Fruit fly (Drosophila melanogaster) whole organism, adult: ENCODE results near the gene VAChT.

ENCODE experiments used
- CG11617 ChIP-seq: fragments of 200-800 bp; sonication (Bioruptor generic); optimal IDR thresholded peaks from 2 replicates; lab custom pipeline; 2017; ENCODE audit warnings: mild to moderate bottlenecking, missing biosample characterization, missing genetic modification reagents, missing genetic modification characterization
- CG12768 ChIP-seq: fragments of 200-800 bp; sonication (Bioruptor generic); optimal IDR thresholded peaks from 2 replicates; lab custom pipeline; 2017; ENCODE audit warnings: missing biosample characterization, missing genetic modification characterization, mild to moderate bottlenecking, moderate library complexity, missing genetic modification reagents
- CG14711 ChIP-seq: fragments of 200-800 bp; sonication (Bioruptor generic); optimal IDR thresholded peaks from 2 replicates; lab custom pipeline; 2018; ENCODE audit warnings: missing biosample characterization, mild to moderate bottlenecking, missing genetic modification characterization, moderate library complexity
- CG1620 ChIP-seq: fragments of 200-800 bp; sonication (Bioruptor generic); optimal IDR thresholded peaks from 2 replicates; lab custom pipeline; 2016; ENCODE audit warnings: missing biosample characterization, missing genetic modification characterization
- CG33017 ChIP-seq: fragments of 200-800 bp; sonication (Bioruptor generic); optimal IDR thresholded peaks from 2 replicates; lab custom pipeline; 2018; ENCODE audit warnings: missing biosample characterization, mild to moderate bottlenecking, missing genetic modification characterization, moderate library complexity
- CG5204 ChIP-seq: fragments of 200-800 bp; sonication (Bioruptor generic); optimal IDR thresholded peaks from 2 replicates; lab custom pipeline; 2016; ENCODE audit warnings: missing biosample characterization, missing genetic modification characterization
- CG7045 ChIP-seq: fragments of 200-800 bp; sonication (Bioruptor generic); optimal IDR thresholded peaks from 2 replicates; lab custom pipeline; 2017; ENCODE audit warnings: missing biosample characterization, mild to moderate bottlenecking, missing genetic modification characterization
- CG7101 ChIP-seq: fragments of 200-800 bp; sonication (Bioruptor generic); optimal IDR thresholded peaks from 2 replicates; lab custom pipeline; 2018; ENCODE audit warnings: missing biosample characterization, mild to moderate bottlenecking, missing genetic modification characterization, moderate library complexity
- Clk ChIP-seq: fragments of 200-800 bp; sonication (Bioruptor generic); optimal IDR thresholded peaks from 2 replicates; lab custom pipeline; 2017; ENCODE audit warnings: missing biosample characterization, missing genetic modification characterization
- Crg-1 ChIP-seq: fragments of 200-800 bp; sonication (Bioruptor generic); optimal IDR thresholded peaks from 2 replicates; lab custom pipeline; 2016; ENCODE audit warnings: missing biosample characterization, missing genetic modification characterization
- Hr96 ChIP-seq: fragments of 200-800 bp; sonication (Bioruptor generic); optimal IDR thresholded peaks from 2 replicates; lab custom pipeline; 2016; ENCODE audit warnings: missing biosample characterization, missing genetic modification characterization
- Mnt ChIP-seq: fragments of 200-800 bp; sonication (Bioruptor generic); optimal IDR thresholded peaks from 2 replicates; lab custom pipeline; 2016; ENCODE audit warnings: missing biosample characterization, mild to moderate bottlenecking, missing genetic modification characterization
- bab1 ChIP-seq: fragments of 200-800 bp; sonication (Bioruptor generic); optimal IDR thresholded peaks from 3 replicates; lab custom pipeline; 2019; ENCODE audit warnings: missing biosample characterization, mild to moderate bottlenecking, missing genetic modification characterization, moderate library complexity
- cic ChIP-seq: fragments of 200-800 bp; sonication (Bioruptor generic); optimal IDR thresholded peaks from 2 replicates; lab custom pipeline; 2017; ENCODE audit warnings: missing biosample characterization, mild to moderate bottlenecking, missing genetic modification characterization, moderate library complexity
- cnc ChIP-seq, 2 experiments: fragments of >200 bp; optimal IDR thresholded peaks; 2 replicates each; lab custom pipeline; 2017
- kay ChIP-seq: fragments of 200-800 bp; sonication (Bioruptor generic); peaks from one replicate; lab custom pipeline; 2016; ENCODE audit warnings: missing biosample characterization, missing genetic modification characterization, borderline replicate concordance
- ovo ChIP-seq: fragments of 200-800 bp; sonication (Bioruptor generic); optimal IDR thresholded peaks from 2 replicates; lab custom pipeline; 2016; ENCODE audit warnings: missing biosample characterization, missing genetic modification characterization
- pad ChIP-seq: fragments of 200-800 bp; sonication (Bioruptor generic); optimal IDR thresholded peaks from 3 replicates; lab custom pipeline; 2017; ENCODE audit warnings: missing biosample characterization, missing genetic modification characterization, mild to moderate bottlenecking, moderate library complexity, missing genetic modification reagents
- tj ChIP-seq: fragments of 200-800 bp; sonication (Bioruptor generic); optimal IDR thresholded peaks from 3 replicates; lab custom pipeline; 2017; ENCODE audit warnings: missing biosample characterization, mild to moderate bottlenecking, missing genetic modification characterization, moderate library complexity
- toe ChIP-seq: fragments of 200-800 bp; sonication (Bioruptor generic); optimal IDR thresholded peaks from 2 replicates; lab custom pipeline; 2016; ENCODE audit warnings: missing biosample characterization, missing genetic modification characterization

VAChT gene

dm6 chr3R:18705150-18705549 is at the start of gene VAChT, which contains the start of gene ChAT:
Gene VAChT, plus strand, starts transcription at chr3R:18705501.
Gene ChAT, plus strand, starts transcription at chr3R:18705501.
- TF ChIP-seq bab1 (GFP tag; lab: Kevin White, UChicago): no peak
- TF ChIP-seq pad (GFP tag; lab: Kevin White, UChicago): peak; percentile 77
- TF ChIP-seq Mnt: no peak
- TF ChIP-seq CG7045 (GFP tag; lab: Kevin White, UChicago): no peak

dm6 chr3R:18658380-18658944 is 46.8 kb upstream of the VAChT start:
- TF ChIP-seq CG1620 (GFP tag; lab: Kevin White, UChicago): no peak
- no peak for TF ChIP-seq Hr96
- no peak for TF ChIP-seq Mnt

dm6 chr3R:18658945-18659642 is 46.2 kb upstream of the VAChT start, which contains the start of the genes CG31224 and CstF64:
Gene CG31224, minus strand, starts transcription at chr3R:18659309.
Gene CstF64, plus strand, starts transcription at chr3R:18659618.
- TF ChIP-seq tj (GFP tag; lab: Kevin White, UChicago) (peak; percentile 62), CG11617 (GFP tag; lab: Kevin White, UChicago) (peak; percentile 82), bab1 (GFP tag; lab: Kevin White, UChicago) (peak; percentile 82), Clk (peak; percentile 84), CG7045 (GFP tag; lab: Kevin White, UChicago) (peak; percentile 79), cnc (optimal IDR thresholded peaks at IDR 0.05; lab: Kevin White, UChicago) (no peak), CG12768 (GFP tag; lab: Kevin White, UChicago) (peak; percentile 89), CG14711 (tag; lab: Kevin White, UChicago) (peak; percentile 79), kay (GFP tag; lab: Kevin White, UChicago) (no peak), pad (GFP tag; lab: Kevin White, UChicago) (peak; percentile 84), toe (peak; percentile 94), CG7101 (tag; lab: Kevin White, UChicago) (peak; percentile 85), Mnt (peak; percentile 86), CG5204 (peak; percentile 93), cic (peak; percentile 58), CG1620 (GFP tag; lab: Kevin White, UChicago) (peak; percentile 94), Hr96 (peak; percentile 91), Crg-1 (GFP tag; lab: Kevin White, UChicago) (peak; percentile 93), ovo (GFP tag; lab: Kevin White, UChicago) (peak; percentile 83), CG33017 (tag; lab: Kevin White, UChicago) (peak; percentile 67)

- TF ChIP-seq CG14711 (tag; lab: Kevin White, UChicago) (peak; percentile 37), CG7101 (tag; lab: Kevin White, UChicago) (peak; percentile 37), CG1620 (GFP tag; lab: Kevin White, UChicago) (no peak), Hr96 (no peak), CG33017 (tag; lab: Kevin White, UChicago) (no peak), Clk (no peak), ovo (GFP tag; lab: Kevin White, UChicago) (no peak), kay (GFP tag; lab: Kevin White, UChicago) (no peak), bab1 (GFP tag; lab: Kevin White, UChicago) (peak; percentile 26), CG11617 (GFP tag; lab: Kevin White, UChicago) (peak; percentile 24), Crg-1 (GFP tag; lab: Kevin White, UChicago) (peak; percentile 41), Mnt (peak; percentile 5), tj (GFP tag; lab: Kevin White, UChicago) (no peak), cnc (optimal IDR thresholded peaks at IDR 0.05; lab: Kevin White, UChicago) (no peak)
Observed at dm6 chr3R:18663525-18663924, 41.8 kb upstream of the VAChT start, which contains the start of the genes Cpsf73 and Gos28. Gene Cpsf73, minus strand, starts transcription at chr3R:18663552. Gene Gos28, plus strand, starts transcription at chr3R:18663738.

dm6 chr3R:18665061-18665460 is 40.2 kb upstream of the VAChT start, which contains the start of gene CG31231:
Gene CG31231, plus strand, starts transcription at chr3R:18665361.
- TF ChIP-seq bab1 (GFP tag; lab: Kevin White, UChicago): no peak
- no peak for TF ChIP-seq cnc (optimal IDR thresholded peaks at IDR 0.05; lab: Kevin White, UChicago)
- TF ChIP-seq CG1620 (GFP tag; lab: Kevin White, UChicago): no peak
- no peak for TF ChIP-seq kay (GFP tag; lab: Kevin White, UChicago)

dm6 chr3R:18667659-18668248 is 37.5 kb upstream of the VAChT start, which contains the start of gene CG31229:
Gene CG31229, plus strand, starts transcription at chr3R:18667852.
- TF ChIP-seq CG11617 (GFP tag; lab: Kevin White, UChicago) (peak; percentile 14), bab1 (GFP tag; lab: Kevin White, UChicago) (peak; percentile 53), Hr96 (no peak), CG7045 (GFP tag; lab: Kevin White, UChicago) (no peak)
